Worm (Caenorhabditis elegans) whole organism, early embryonic: Measurements from ENCODE around the gene F54A3.6.

Experiments used
- B0310.2 ChIP-seq: sonication (generic microtip); optimal IDR thresholded peaks from 2 replicates; lab custom pipeline; 2016; ENCODE audit warnings: mild to moderate bottlenecking, missing genetic modification characterization, missing compliant biosample characterization
- F13C5.2 ChIP-seq: sonication (generic microtip); optimal IDR thresholded peaks from 2 replicates; lab custom pipeline; 2017; ENCODE audit warnings: mild to moderate bottlenecking, missing genetic modification characterization, inconsistent platforms, missing compliant biosample characterization
- ama-1 ChIP-seq: fragments of 150-350 bp; optimal IDR thresholded peaks from 2 replicates; lab custom pipeline; 2014
- ceh-13 ChIP-seq: fragments of 200-800 bp; sonication (Bioruptor generic); optimal IDR thresholded peaks from 2 replicates; lab custom pipeline; 2018; ENCODE audit warnings: mild to moderate bottlenecking, missing genetic modification characterization, missing compliant biosample characterization
- ets-7 ChIP-seq: sonication (generic microtip); optimal IDR thresholded peaks from 2 replicates; lab custom pipeline; 2016; ENCODE audit warnings: missing genotype, missing genetic modification characterization, missing compliant biosample characterization
- flt-1 ChIP-seq: fragments of 200-800 bp; sonication (Bioruptor generic); IDR thresholded peaks from 2 replicates; pipeline ENCODE4 v1.3.6; 2022; ENCODE audit warnings: missing genetic modification characterization, missing compliant biosample characterization
- hmbx-1 ChIP-seq: sonication (generic microtip); optimal IDR thresholded peaks from 2 replicates; lab custom pipeline; 2016; ENCODE audit warnings: mild to moderate bottlenecking, missing genetic modification characterization, missing compliant biosample characterization
- tbx-37 ChIP-seq: fragments of 200-800 bp; sonication (Bioruptor generic); conservative IDR thresholded peaks from 2 replicates; pipeline ENCODE4 v1.3.6; 2022; ENCODE audit warnings: missing genetic modification reagents, missing genetic modification characterization, missing compliant biosample characterization
- tra-4 ChIP-seq: sonication (generic microtip); optimal IDR thresholded peaks from 2 replicates; lab custom pipeline; 2017; ENCODE audit warnings: missing genetic modification characterization, missing compliant biosample characterization

DNA sequence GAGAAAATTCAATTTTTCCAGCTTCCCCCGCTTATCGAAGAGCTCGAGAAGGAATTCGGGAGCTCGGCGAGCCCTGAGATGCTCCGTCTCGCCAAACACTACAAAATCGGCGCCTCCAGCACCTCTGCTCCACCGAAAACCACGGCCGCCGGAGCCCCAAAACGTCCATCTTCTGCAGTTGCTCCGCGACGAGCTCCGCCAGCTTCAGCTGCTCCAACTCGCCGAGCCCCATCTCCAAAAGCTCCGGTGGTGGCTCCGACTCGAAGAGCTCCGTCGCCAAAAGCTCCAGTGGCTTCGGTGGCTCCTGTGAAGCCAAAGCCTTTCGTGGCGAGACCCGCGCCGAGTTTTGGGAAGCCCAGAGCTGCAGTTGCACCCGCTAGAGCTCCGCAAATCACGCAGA, 19.3 kb upstream of the F54A3.6 start:
- TF ChIP-seq ama-1 (lab: Kevin White, UChicago) (no peak), ets-7 (tag; lab: Kevin White, UChicago) (no peak), tbx-37 (GFP tag; lab: Robert Waterston, UW) (no peak), ceh-13 (GFP tag; lab: Kevin White, UChicago) (no peak), hmbx-1 (tag; lab: Kevin White, UChicago) (no peak), tra-4 (tag; lab: Kevin White, UChicago) (no peak), B0310.2 (tag; lab: Kevin White, UChicago) (no peak), flt-1 (GFP tag; lab: Robert Waterston, UW) (no peak), F13C5.2 (tag; lab: Kevin White, UChicago) (no peak)
